Fruit fly (Drosophila melanogaster) whole organism, larva: ENCODE data around the gene ppk30.

Source experiments
- noc ChIP-seq: fragments of 200-800 bp; sonication (Bioruptor generic); optimal IDR thresholded peaks from 3 replicates; lab custom pipeline; 2019; ENCODE audit warnings: missing biosample characterization, mild to moderate bottlenecking, missing genetic modification characterization, moderate library complexity

The ppk30 gene

dm6 chr3R:29690960-29691527 lies 22.1 kb downstream of the ppk30 start:
- no peak for TF ChIP-seq noc (tag; lab: Kevin White, UChicago)

DNA sequence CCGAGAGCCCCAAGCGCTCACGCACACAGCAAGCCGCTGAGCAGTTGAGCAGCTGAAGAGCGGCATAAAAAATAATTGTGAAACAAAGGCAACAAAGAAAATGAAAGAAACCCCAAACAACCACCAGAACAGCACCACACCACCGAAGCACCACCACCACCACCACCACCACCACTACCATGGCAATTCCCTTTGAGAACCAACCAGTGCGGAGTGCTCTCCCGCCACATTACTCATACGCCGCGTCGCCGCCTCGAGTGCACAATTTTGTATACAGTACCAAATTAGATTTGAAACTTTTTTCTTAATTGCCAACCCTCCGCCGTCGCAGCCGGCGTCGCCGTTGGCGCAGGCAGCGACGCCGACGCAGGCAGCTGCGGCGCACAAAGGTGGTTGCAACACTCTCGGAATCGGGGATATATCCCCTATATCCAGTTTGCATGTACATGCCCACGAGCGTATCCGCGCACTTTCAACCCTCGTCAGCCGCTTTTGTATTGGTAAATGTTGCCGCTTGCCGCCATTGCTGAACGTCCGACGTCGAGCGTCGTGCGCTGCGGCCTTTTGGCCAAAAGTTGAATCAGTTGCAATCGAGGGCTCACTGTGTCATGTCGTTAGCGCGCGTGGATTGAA lies 23.2 kb downstream of the ppk30 start, which contains the start of gene dmrt99B:
Gene dmrt99B, plus strand, starts transcription at position 583 of the 633 bp plus-strand sequence.
- TF ChIP-seq noc (tag; lab: Kevin White, UChicago): no peak

DNA sequence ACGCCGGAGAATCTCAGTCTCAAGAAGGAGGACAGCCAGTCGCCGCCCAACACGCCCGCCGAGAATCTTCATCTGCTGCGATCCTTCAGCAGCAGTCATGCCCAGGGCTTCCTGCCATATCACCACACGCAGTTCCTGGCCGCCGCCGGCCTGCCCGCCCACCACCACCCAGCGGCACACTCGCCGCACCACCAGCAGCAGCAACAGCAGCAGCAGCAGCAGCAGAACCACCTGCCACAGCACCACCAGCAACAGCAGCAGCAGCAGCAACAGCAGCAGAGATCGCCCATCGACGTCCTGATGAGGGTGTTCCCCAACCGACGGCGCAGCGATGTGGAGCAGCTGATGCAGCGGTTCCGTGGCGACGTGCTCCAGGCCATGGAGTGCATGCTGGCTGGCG lies 26.8 kb downstream of the ppk30 start:
- TF ChIP-seq noc (tag; lab: Kevin White, UChicago): no peak

DNA sequence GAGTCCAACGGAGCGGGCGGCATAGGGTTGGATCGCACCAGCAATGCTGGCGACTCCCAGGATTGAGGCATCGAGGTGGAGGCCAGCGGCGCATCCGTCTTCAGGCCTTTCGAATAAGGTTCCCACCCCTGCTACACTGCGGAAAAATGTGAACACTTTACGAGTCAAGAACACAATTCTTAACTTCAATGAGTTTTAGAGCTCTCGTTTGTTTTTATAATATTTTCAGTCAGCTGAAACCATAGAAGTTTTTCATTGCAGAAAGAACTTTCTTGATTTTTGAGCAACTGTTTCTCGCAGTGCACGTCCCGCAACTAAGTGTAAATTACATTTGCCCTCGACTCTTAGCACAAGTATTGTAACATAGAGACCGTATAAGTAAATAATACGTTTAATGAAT lies 27.4 kb downstream of the ppk30 start:
- TF ChIP-seq noc (tag; lab: Kevin White, UChicago): no peak

DNA sequence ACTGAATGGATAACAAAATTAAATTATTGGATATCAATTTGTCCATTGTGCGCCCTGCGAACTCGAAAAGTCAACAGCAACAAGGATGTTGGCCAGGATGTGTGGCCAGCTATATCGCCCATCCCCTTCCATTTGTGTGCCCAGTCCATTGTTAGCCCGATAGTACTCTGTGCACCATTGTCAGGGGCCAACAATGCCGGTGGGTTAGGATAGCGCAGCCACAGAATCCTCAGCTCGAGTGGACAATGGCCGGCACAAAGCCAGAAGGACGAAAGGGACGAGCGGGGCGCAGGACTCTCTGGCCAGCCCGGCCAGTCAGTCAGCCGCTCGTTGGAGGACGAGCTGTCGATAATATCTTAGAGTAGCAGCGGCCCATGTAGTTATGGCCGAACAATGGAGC lies 28.9 kb downstream of the ppk30 start:
- no peak for TF ChIP-seq noc (tag; lab: Kevin White, UChicago)

DNA sequence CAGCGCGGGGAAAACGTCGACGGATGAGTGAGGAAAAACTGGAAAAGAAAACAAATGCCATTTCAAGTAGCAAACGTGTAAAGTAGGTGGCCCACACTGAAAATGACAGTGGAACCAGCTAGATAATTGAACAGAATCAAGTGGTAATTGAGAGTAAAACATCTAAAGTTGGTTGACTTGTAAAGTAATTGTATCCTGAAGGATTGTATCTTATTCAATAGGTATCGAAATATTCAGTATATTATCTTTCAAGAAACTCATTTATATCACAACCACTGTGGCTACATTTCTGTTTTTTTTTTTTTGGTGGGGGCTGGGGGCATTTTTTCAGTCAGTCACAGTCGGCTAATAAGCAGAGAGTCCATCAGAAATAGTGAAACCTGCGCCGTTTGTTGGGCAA lies 30.3 kb downstream of the ppk30 start:
- TF ChIP-seq noc (tag; lab: Kevin White, UChicago): no peak

dm6 chr3R:29701739-29702138 lies 32.8 kb downstream of the ppk30 start:
- TF ChIP-seq noc (tag; lab: Kevin White, UChicago): no peak

- no peak for TF ChIP-seq noc (tag; lab: Kevin White, UChicago)
Measured at dm6 chr3R:29704557-29704956, 35.6 kb downstream of the ppk30 start.

dm6 chr3R:29705789-29706303 lies 36.9 kb downstream of the ppk30 start:
- no peak for TF ChIP-seq noc (tag; lab: Kevin White, UChicago)

DNA sequence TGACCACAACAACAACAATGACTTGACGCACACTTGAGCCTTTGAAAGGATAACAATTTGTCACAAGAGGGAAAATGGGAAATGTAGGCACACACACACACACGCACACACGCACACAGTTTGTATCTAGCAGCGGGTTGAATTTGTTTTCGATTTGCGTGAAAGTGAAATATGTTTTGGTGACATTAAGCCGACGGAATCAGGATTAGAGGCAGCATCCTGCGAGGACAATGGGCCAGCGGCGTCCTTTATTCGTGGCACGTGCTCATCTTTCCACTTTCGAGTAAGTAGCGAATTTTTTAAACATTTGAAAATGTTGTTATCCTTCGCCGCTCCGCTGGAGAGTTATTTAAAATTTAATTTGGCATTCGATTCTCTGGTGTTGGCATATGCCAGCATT lies 38.3 kb downstream of the ppk30 start:
- TF ChIP-seq noc (tag; lab: Kevin White, UChicago): no peak

dm6 chr3R:29708322-29708721 lies 39.4 kb downstream of the ppk30 start:
- no peak for TF ChIP-seq noc (tag; lab: Kevin White, UChicago)

DNA sequence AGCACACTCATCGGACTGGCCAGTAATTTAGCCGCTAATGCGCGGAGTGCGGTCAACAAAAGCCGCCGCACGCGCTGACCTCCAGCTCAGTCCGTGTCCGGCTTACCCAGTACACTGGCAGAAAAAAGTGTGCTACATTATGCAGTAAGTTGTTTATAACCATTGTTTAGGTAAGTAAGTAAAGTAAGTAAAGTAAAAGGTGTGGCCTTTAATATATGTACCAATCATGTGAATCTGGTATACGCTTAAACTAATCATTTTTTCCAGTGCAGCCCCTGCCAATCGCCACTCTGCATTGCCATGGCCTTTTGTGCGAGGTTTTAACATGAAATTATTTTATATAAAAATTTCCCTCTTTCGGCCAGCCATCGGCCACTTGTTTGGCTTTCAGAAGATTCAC lies 42.5 kb downstream of the ppk30 start:
- TF ChIP-seq noc (tag; lab: Kevin White, UChicago): no peak

- no peak for TF ChIP-seq noc (tag; lab: Kevin White, UChicago)
Measured at dm6 chr3R:29714314-29714713, 45.4 kb downstream of the ppk30 start, which contains the start of gene Obp99d. TSS of gene Obp99d (plus strand) at chr3R:29714505.

DNA sequence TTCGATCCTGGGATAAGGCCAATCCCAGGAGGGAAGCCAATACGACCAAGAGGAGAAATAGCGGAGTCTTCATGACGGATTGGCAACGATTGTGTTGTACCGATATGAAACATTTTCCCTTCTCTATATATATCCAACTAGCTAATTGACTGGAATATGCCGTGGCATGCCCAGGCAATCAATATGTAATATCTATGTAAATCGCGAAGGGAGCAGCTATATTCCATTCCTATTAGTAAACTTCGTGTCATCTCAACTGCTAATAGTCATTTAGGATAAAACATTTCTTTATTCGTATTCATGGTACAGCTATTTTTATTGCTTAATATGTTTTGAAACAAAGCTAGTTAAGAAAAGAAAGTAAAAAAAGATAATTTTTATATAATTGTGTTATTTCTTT lies 46.3 kb downstream of the ppk30 start, which contains the start of gene Dup99B:
Gene Dup99B, minus strand, starts transcription at position 101 of the 400 bp plus-strand sequence.
- no peak for TF ChIP-seq noc (tag; lab: Kevin White, UChicago)

- no peak for TF ChIP-seq noc (tag; lab: Kevin White, UChicago)
Measured at dm6 chr3R:29716043-29716781, 47.3 kb downstream of the ppk30 start.

DNA sequence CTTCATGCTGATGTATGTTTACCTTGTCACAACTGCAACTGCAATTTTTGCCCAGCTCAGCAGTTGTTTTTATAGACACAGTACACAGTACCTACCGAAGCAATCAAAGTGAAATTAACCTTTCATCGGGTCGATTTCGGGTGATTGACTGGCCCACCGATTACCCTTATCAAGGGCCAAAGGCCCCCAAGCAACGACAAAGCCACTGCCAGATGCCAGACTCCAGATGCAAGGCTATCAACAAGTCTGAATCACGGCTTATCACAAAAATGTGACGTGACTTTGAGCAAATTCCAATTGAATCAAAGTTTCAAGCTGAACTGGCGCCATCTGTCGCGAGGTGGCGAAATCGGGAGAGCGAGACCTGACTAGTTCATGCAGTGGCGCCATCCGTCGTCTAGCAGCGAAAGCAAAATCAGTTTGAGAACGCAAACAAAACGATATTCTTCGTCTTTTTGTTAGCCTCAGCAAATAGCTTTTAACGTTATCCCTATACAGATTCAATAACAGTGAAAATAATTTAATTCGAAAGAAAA lies 47.9 kb downstream of the ppk30 start, which contains the start of gene Obp99b:
Gene Obp99b, minus strand, starts transcription at position 115 of the 536 bp plus-strand sequence.
- TF ChIP-seq noc (tag; lab: Kevin White, UChicago): no peak
